Fruit fly (Drosophila melanogaster) whole organism, embryonic: ENCODE measurements around the gene Rtnl1.

Source experiments
- CG10959 ChIP-seq: fragments of 200-800 bp; sonication (Bioruptor generic); IDR thresholded peaks from 2 replicates; pipeline ENCODE4 v1.3.6; 2022; ENCODE audit warnings: missing biosample characterization, missing genetic modification characterization
- CG12155 ChIP-seq: fragments of 200-800 bp; sonication (Bioruptor generic); optimal IDR thresholded peaks from 3 replicates; lab custom pipeline; 2016; ENCODE audit warnings: missing biosample characterization, missing genetic modification characterization
- CG14014 ChIP-seq: fragments of 200-800 bp; sonication (Bioruptor generic); IDR thresholded peaks from 2 replicates; pipeline ENCODE4 v1.3.6; 2022; ENCODE audit warnings: missing biosample characterization, missing genetic modification characterization
- CG14710 ChIP-seq: fragments of 200-800 bp; sonication (Bioruptor generic); optimal IDR thresholded peaks from 3 replicates; lab custom pipeline; 2019; ENCODE audit warnings: missing biosample characterization, mild to moderate bottlenecking, missing genetic modification characterization, moderate library complexity
- CG15601 ChIP-seq: fragments of 200-800 bp; sonication (Bioruptor generic); optimal IDR thresholded peaks from 3 replicates; lab custom pipeline; 2019; ENCODE audit warnings: missing biosample characterization, mild to moderate bottlenecking, missing genetic modification characterization, moderate library complexity
- CG16815 ChIP-seq: fragments of 200-800 bp; sonication (Bioruptor generic); optimal IDR thresholded peaks from 3 replicates; lab custom pipeline; 2017; ENCODE audit warnings: missing biosample characterization, mild to moderate bottlenecking, missing genetic modification characterization
- CG17186 ChIP-seq: fragments of 200-800 bp; sonication (Bioruptor generic); optimal IDR thresholded peaks from 3 replicates; lab custom pipeline; 2017; ENCODE audit warnings: missing biosample characterization, missing genetic modification reagents, missing genetic modification characterization
- CG17359 ChIP-seq: fragments of 200-800 bp; sonication (Bioruptor generic); optimal IDR thresholded peaks from 3 replicates; lab custom pipeline; 2018; ENCODE audit warnings: missing biosample characterization, mild to moderate bottlenecking, missing genetic modification characterization, moderate library complexity
- CG18262 ChIP-seq: fragments of 200-800 bp; optimal IDR thresholded peaks from 3 replicates; lab custom pipeline; 2019; ENCODE audit warnings: missing biosample characterization, mild to moderate bottlenecking, missing genetic modification characterization, moderate library complexity
- CG3281 ChIP-seq: fragments of 200-800 bp; sonication (Bioruptor generic); optimal IDR thresholded peaks from 3 replicates; lab custom pipeline; 2017; ENCODE audit warnings: missing biosample characterization, mild to moderate bottlenecking, missing genetic modification characterization
- CG33213 ChIP-seq: fragments of 200-800 bp; sonication (Bioruptor generic); optimal IDR thresholded peaks from 3 replicates; lab custom pipeline; 2016; ENCODE audit warnings: missing biosample characterization, missing genetic modification characterization
- CG3847 ChIP-seq: fragments of 200-800 bp; sonication (Bioruptor generic); IDR thresholded peaks from 2 replicates; pipeline ENCODE4 v1.3.6; 2022; ENCODE audit warnings: missing biosample characterization, missing genetic modification characterization
- CG3995 ChIP-seq: fragments of 200-800 bp; sonication (Bioruptor generic); optimal IDR thresholded peaks from 3 replicates; lab custom pipeline; 2016; ENCODE audit warnings: missing biosample characterization, missing genetic modification characterization
- CG42726 ChIP-seq: fragments of 200-800 bp; sonication (Bioruptor generic); IDR thresholded peaks from 2 replicates; pipeline ENCODE4 v1.3.6; 2022; ENCODE audit warnings: missing biosample characterization, missing genetic modification characterization; ENCODE audit not compliant: partially characterized antibody
- CG4404 ChIP-seq: fragments of 200-800 bp; sonication (Bioruptor generic); IDR thresholded peaks from 2 replicates; pipeline ENCODE4 v1.3.6; 2022; ENCODE audit warnings: missing biosample characterization, missing genetic modification characterization
- CG4424 ChIP-seq: fragments of 200-800 bp; sonication (Bioruptor generic); optimal IDR thresholded peaks from 3 replicates; lab custom pipeline; 2016; ENCODE audit warnings: missing biosample characterization, missing genetic modification characterization
- CG4707 ChIP-seq: fragments of 200-800 bp; sonication (Bioruptor generic); optimal IDR thresholded peaks from 2 replicates; lab custom pipeline; 2018; ENCODE audit warnings: missing biosample characterization, mild to moderate bottlenecking, missing genetic modification characterization, moderate library complexity
- CG5180 ChIP-seq: fragments of 200-800 bp; sonication (Bioruptor generic); optimal IDR thresholded peaks from 3 replicates; lab custom pipeline; 2017; ENCODE audit warnings: missing biosample characterization, missing genetic modification characterization, mild to moderate bottlenecking, moderate library complexity, missing genetic modification reagents
- CG7928 ChIP-seq: fragments of 200-800 bp; sonication (Bioruptor generic); optimal IDR thresholded peaks from 2 replicates; lab custom pipeline; 2017; ENCODE audit warnings: missing biosample characterization, mild to moderate bottlenecking, missing genetic modification characterization
- CG7963 ChIP-seq: fragments of 200-800 bp; sonication (Bioruptor generic); IDR thresholded peaks from 3 replicates; pipeline ENCODE4 v1.3.6; 2022; ENCODE audit warnings: missing biosample characterization, missing genetic modification characterization; ENCODE audit not compliant: partially characterized antibody
- CG7987 ChIP-seq: fragments of 200-800 bp; sonication (Bioruptor generic); optimal IDR thresholded peaks from 2 replicates; lab custom pipeline; 2018; ENCODE audit warnings: missing biosample characterization, mild to moderate bottlenecking, missing genetic modification characterization, moderate library complexity
- CG9727 ChIP-seq: fragments of 200-800 bp; sonication (Bioruptor generic); optimal IDR thresholded peaks from 3 replicates; lab custom pipeline; 2017; ENCODE audit warnings: missing biosample characterization, mild to moderate bottlenecking, missing genetic modification characterization
- CG9932 ChIP-seq: fragments of 200-800 bp; sonication (Bioruptor generic); IDR thresholded peaks from 2 replicates; pipeline ENCODE4 v1.3.6; 2022; ENCODE audit warnings: missing biosample characterization, missing genetic modification characterization
- Chrac-16 ChIP-seq: fragments of 200-800 bp; sonication (Bioruptor generic); optimal IDR thresholded peaks from 3 replicates; lab custom pipeline; 2016; ENCODE audit warnings: missing biosample characterization, missing genetic modification characterization
- Dek ChIP-seq: fragments of 200-800 bp; sonication (Bioruptor generic); optimal IDR thresholded peaks from 3 replicates; lab custom pipeline; 2019; ENCODE audit warnings: missing biosample characterization, mild to moderate bottlenecking, missing genetic modification characterization, moderate library complexity
- Doc2 ChIP-seq: fragments of 200-800 bp; sonication (Bioruptor generic); IDR thresholded peaks from 2 replicates; pipeline ENCODE4 v1.3.6; 2022; ENCODE audit warnings: missing biosample characterization, missing genetic modification characterization
- Dref ChIP-seq: fragments of 200-800 bp; sonication (Bioruptor generic); IDR thresholded peaks from 2 replicates; pipeline ENCODE4 v1.3.6; 2022; ENCODE audit warnings: missing biosample characterization, missing genetic modification characterization
- Ets65A ChIP-seq: fragments of 200-800 bp; sonication (Bioruptor generic); peaks from one replicate; lab custom pipeline; 2016; ENCODE audit warnings: missing biosample characterization, missing genetic modification characterization
- HLH54F ChIP-seq: fragments of 200-800 bp; sonication (Bioruptor generic); optimal IDR thresholded peaks from 3 replicates; lab custom pipeline; 2016; ENCODE audit warnings: missing biosample characterization, missing genetic modification characterization
- Hsf ChIP-seq: fragments of 200-800 bp; sonication (Bioruptor generic); optimal IDR thresholded peaks from 3 replicates; lab custom pipeline; 2016; ENCODE audit warnings: missing biosample characterization, missing genetic modification characterization
- MESR4 ChIP-seq: fragments of 200-800 bp; sonication (Bioruptor generic); optimal IDR thresholded peaks from 2 replicates; lab custom pipeline; 2018; ENCODE audit warnings: missing biosample characterization, mild to moderate bottlenecking, missing genetic modification characterization, moderate library complexity
- NK7.1 ChIP-seq: fragments of 200-800 bp; sonication (Bioruptor generic); optimal IDR thresholded peaks from 3 replicates; lab custom pipeline; 2016; ENCODE audit warnings: missing biosample characterization, missing genetic modification characterization
- Nf-YC ChIP-seq: fragments of 200-800 bp; optimal IDR thresholded peaks from 3 replicates; lab custom pipeline; 2019; ENCODE audit warnings: missing biosample characterization, mild to moderate bottlenecking, missing genetic modification characterization, moderate library complexity
- PHDP ChIP-seq: fragments of 200-800 bp; sonication (Bioruptor generic); optimal IDR thresholded peaks from 3 replicates; lab custom pipeline; 2018; ENCODE audit warnings: missing biosample characterization, mild to moderate bottlenecking, missing genetic modification characterization, moderate library complexity
- Ptx1 ChIP-seq: fragments of 200-800 bp; sonication (Bioruptor generic); IDR thresholded peaks from 2 replicates; pipeline ENCODE4 v1.3.6; 2022; ENCODE audit warnings: missing biosample characterization, missing genetic modification characterization
- Scr ChIP-seq: fragments of 200-800 bp; sonication (Bioruptor generic); IDR thresholded peaks from 2 replicates; pipeline ENCODE4 v1.3.6; 2022; ENCODE audit warnings: missing biosample characterization, missing genetic modification characterization; ENCODE audit not compliant: partially characterized antibody
- Side ChIP-seq: fragments of 200-800 bp; sonication (Bioruptor generic); optimal IDR thresholded peaks from 2 replicates; lab custom pipeline; 2016; ENCODE audit warnings: missing biosample characterization, missing genetic modification characterization
- btn ChIP-seq: fragments of 200-800 bp; sonication (Bioruptor generic); optimal IDR thresholded peaks from 2 replicates; lab custom pipeline; 2016; ENCODE audit warnings: missing biosample characterization, missing genetic modification characterization
- cg ChIP-seq: fragments of 200-800 bp; sonication (Bioruptor generic); optimal IDR thresholded peaks from 3 replicates; lab custom pipeline; 2019; ENCODE audit warnings: missing biosample characterization, mild to moderate bottlenecking, missing genetic modification characterization, moderate library complexity
- ci ChIP-seq: fragments of 200-800 bp; sonication (Bioruptor generic); IDR thresholded peaks from 3 replicates; pipeline ENCODE4 v1.3.6; 2022; ENCODE audit warnings: missing biosample characterization, missing genetic modification characterization
- dati ChIP-seq: fragments of 200-800 bp; sonication (Bioruptor generic); IDR thresholded peaks from 2 replicates; pipeline ENCODE4 v1.3.6; 2022; ENCODE audit warnings: missing biosample characterization, missing genetic modification characterization
- eve ChIP-seq, 2 experiments: fragments of >200 bp; optimal IDR thresholded peaks; 2 replicates each; lab custom pipeline; 2017; ENCODE audit warnings: missing biosample characterization in 2 of 2, missing genetic modification characterization in 2 of 2
- gfzf ChIP-seq: fragments of 200-800 bp; sonication (Bioruptor generic); optimal IDR thresholded peaks from 2 replicates; lab custom pipeline; 2016; ENCODE audit warnings: missing biosample characterization, mild to moderate bottlenecking, missing genetic modification characterization, moderate library complexity
- lola ChIP-seq, 3 experiments: fragments of >200 bp in 2 of 3; fragments of 200-800 bp in 1 of 3; sonication (Bioruptor generic) in 1 of 3; optimal IDR thresholded peaks; 2 replicates each; lab custom pipeline; 2017 to 2019; ENCODE audit warnings: missing biosample characterization in 3 of 3, missing genetic modification characterization in 3 of 3, mild to moderate bottlenecking in 1 of 3, moderate library complexity in 1 of 3
- mirr ChIP-seq: fragments of 200-800 bp; sonication (Bioruptor generic); optimal IDR thresholded peaks from 3 replicates; lab custom pipeline; 2018; ENCODE audit warnings: missing biosample characterization, mild to moderate bottlenecking, missing genetic modification characterization
- prd ChIP-seq, 3 experiments: fragments of >200 bp in 2 of 3; fragments of 200-800 bp in 1 of 3; sonication (Bioruptor generic) in 1 of 3; optimal IDR thresholded peaks in 2 of 3; IDR thresholded peaks in 1 of 3; 2 replicates in 2 of 3; 3 replicates in 1 of 3; pipeline versions ENCODE4 v1.3.6 to Lab custom; 2017 to 2022; ENCODE audit warnings: missing biosample characterization in 1 of 3, missing genetic modification characterization in 1 of 3
- tgo ChIP-seq: fragments of 200-800 bp; sonication (Bioruptor generic); IDR thresholded peaks from 3 replicates; pipeline ENCODE4 v1.3.6; 2022; ENCODE audit warnings: missing biosample characterization, missing genetic modification characterization
- toy ChIP-seq: fragments of 200-800 bp; sonication (Bioruptor generic); IDR thresholded peaks from 2 replicates; pipeline ENCODE4 v1.3.6; 2022; ENCODE audit warnings: missing biosample characterization, missing genetic modification characterization
- twi ChIP-seq: fragments of 200-800 bp; optimal IDR thresholded peaks from 2 replicates; lab custom pipeline; 2019; ENCODE audit warnings: missing biosample characterization, mild to moderate bottlenecking, missing genetic modification characterization, moderate library complexity
- zen ChIP-seq: fragments of 200-800 bp; sonication (Bioruptor generic); optimal IDR thresholded peaks from 3 replicates; lab custom pipeline; 2018; ENCODE audit warnings: missing biosample characterization, mild to moderate bottlenecking, missing genetic modification characterization, moderate library complexity

Rtnl1 gene

dm6 chr2L:4971329-4971798 is 38.2 kb downstream of the Rtnl1 start, which contains the start of gene CG14043 (continued):
- no peak for TF ChIP-seq toy (GFP tag; lab: Robert Waterston, UW)
- TF ChIP-seq CG7987 (GFP tag; lab: Kevin White, UChicago) = no peak
- TF ChIP-seq Dek (tag; lab: Kevin White, UChicago) = peak; percentile 53
- TF ChIP-seq CG18262 (tag; lab: Kevin White, UChicago) = peak; percentile 31
- TF ChIP-seq CG17186 = peak; percentile 62
- no peak for TF ChIP-seq CG42726 (GFP tag; lab: Robert Waterston, UW)
- no peak for TF ChIP-seq eve (GFP tag; optimal IDR thresholded peaks at IDR 0.05; lab: Kevin White, UChicago)
- peak; percentile 19 for TF ChIP-seq CG12155 (GFP tag; lab: Kevin White, UChicago)
- TF ChIP-seq CG3281 (GFP tag; lab: Kevin White, UChicago) = peak; percentile 78
- peak; percentile 49 for TF ChIP-seq Nf-YC
- TF ChIP-seq Doc2 (GFP tag; lab: Robert Waterston, UW) = no peak
- peak; percentile 68 for TF ChIP-seq zen (tag; lab: Kevin White, UChicago)
- no peak for TF ChIP-seq Side (GFP tag; lab: Kevin White, UChicago)
- TF ChIP-seq prd (optimal IDR thresholded peaks at IDR 0.05; lab: Kevin White, UChicago) = no peak
- peak; percentile 54; the same call in 2 of the 3 replicates for TF ChIP-seq prd (GFP tag; IDR thresholded peaks at IDR 0.05; lab: Robert Waterston, UW)
- peak; percentile 21 for TF ChIP-seq twi (tag; lab: Kevin White, UChicago)
- no peak for TF ChIP-seq CG16815 (GFP tag; lab: Kevin White, UChicago)
- no peak for TF ChIP-seq CG10959 (GFP tag; lab: Robert Waterston, UW)
- 0 out of 2 replicates have a peak, but pooled peaks have one; percentile 28 for TF ChIP-seq Scr (GFP tag; lab: Robert Waterston, UW)
- TF ChIP-seq CG17359 (tag; lab: Kevin White, UChicago) = peak; percentile 10
- TF ChIP-seq Chrac-16 (GFP tag; lab: Kevin White, UChicago) = peak; percentile 17
- TF ChIP-seq mirr (GFP tag; lab: Kevin White, UChicago) = no peak
- TF ChIP-seq btn (GFP tag; lab: Kevin White, UChicago) = no peak
- TF ChIP-seq CG3847 = peak; percentile 37; the same call in 1 of the 2 replicates
- TF ChIP-seq ci (GFP tag; lab: Robert Waterston, UW) = no peak
- TF ChIP-seq Ptx1 (GFP tag; lab: Robert Waterston, UW) = no peak
- peak; percentile 36; the same call in 1 of the 2 replicates for TF ChIP-seq Dref (GFP tag; lab: Robert Waterston, UW)
- no peak for TF ChIP-seq CG7963
- TF ChIP-seq dati (GFP tag; lab: Robert Waterston, UW) = no peak
- no peak for TF ChIP-seq NK7.1 (GFP tag; lab: Kevin White, UChicago)
- no peak for TF ChIP-seq CG4707
- TF ChIP-seq MESR4 (GFP tag; lab: Kevin White, UChicago) = peak; percentile 31
- TF ChIP-seq CG14014 (GFP tag; lab: Robert Waterston, UW) = no peak
- no peak for TF ChIP-seq cg
- peak; percentile 14 for TF ChIP-seq CG9727 (GFP tag; lab: Kevin White, UChicago)
- TF ChIP-seq CG5180 (GFP tag; lab: Kevin White, UChicago) = no peak
- TF ChIP-seq Hsf (GFP tag; lab: Kevin White, UChicago) = peak; percentile 48
- TF ChIP-seq CG4404 (GFP tag; lab: Robert Waterston, UW) = no peak
- TF ChIP-seq tgo (GFP tag; lab: Robert Waterston, UW) = no peak
- peak; percentile 91 for TF ChIP-seq CG7928
- no peak for TF ChIP-seq PHDP (tag; lab: Kevin White, UChicago)
- TF ChIP-seq Ets65A = peak; percentile 61
- peak; percentile 98 for TF ChIP-seq gfzf
- peak; percentile 51 for TF ChIP-seq CG15601 (tag; lab: Kevin White, UChicago)
- peak; percentile 40 for TF ChIP-seq CG4424 (GFP tag; lab: Kevin White, UChicago)
- TF ChIP-seq CG9932 (GFP tag; lab: Robert Waterston, UW) = peak; percentile 37; the same call in 1 of the 2 replicates
- no peak for TF ChIP-seq HLH54F
- TF ChIP-seq lola (GFP tag; optimal IDR thresholded peaks at IDR 0.05; lab: Kevin White, UChicago) = peak in 1 of 3 experiments; percentile 5
- peak; percentile 0 for TF ChIP-seq CG3995 (GFP tag; lab: Kevin White, UChicago)
- TF ChIP-seq CG33213 (GFP tag; lab: Kevin White, UChicago) = peak; percentile 61
- peak; percentile 86 for TF ChIP-seq CG14710 (tag; lab: Kevin White, UChicago)
